Fruit fly (Drosophila melanogaster) whole organism, prepupa: ENCODE results near the gene Cdc7.

Source experiments
- CG11294 ChIP-seq: fragments of 200-800 bp; sonication (Bioruptor generic); IDR thresholded peaks from 2 replicates; pipeline ENCODE4 v1.3.6; 2022; ENCODE audit warnings: missing biosample characterization, missing genetic modification characterization
- CG11762 ChIP-seq: fragments of 200-800 bp; sonication (Bioruptor generic); optimal IDR thresholded peaks from 3 replicates; lab custom pipeline; 2016; ENCODE audit warnings: missing biosample characterization, missing genetic modification characterization; ENCODE audit not compliant: insufficient read depth
- CG11902 ChIP-seq: fragments of 200-800 bp; sonication (Bioruptor generic); optimal IDR thresholded peaks from 3 replicates; lab custom pipeline; 2016; ENCODE audit warnings: missing biosample characterization, missing genetic modification characterization
- CG15336 ChIP-seq: fragments of 200-800 bp; sonication (Bioruptor generic); IDR thresholded peaks from 2 replicates; pipeline ENCODE4 v1.3.6; 2022; ENCODE audit warnings: missing biosample characterization, missing genetic modification characterization
- CG1621 ChIP-seq: fragments of 200-800 bp; sonication (Bioruptor generic); optimal IDR thresholded peaks from 3 replicates; lab custom pipeline; 2018; ENCODE audit warnings: missing biosample characterization, mild to moderate bottlenecking, missing genetic modification characterization
- CG32006 ChIP-seq: fragments of 200-800 bp; sonication (Bioruptor generic); optimal IDR thresholded peaks from 3 replicates; lab custom pipeline; 2017; ENCODE audit warnings: missing biosample characterization, mild to moderate bottlenecking, missing genetic modification characterization
- CG3919 ChIP-seq: fragments of 200-800 bp; sonication (Bioruptor generic); optimal IDR thresholded peaks from 3 replicates; lab custom pipeline; 2016; ENCODE audit warnings: missing biosample characterization, missing genetic modification characterization
- CG4318 ChIP-seq: fragments of 200-800 bp; sonication (Bioruptor generic); optimal IDR thresholded peaks from 3 replicates; lab custom pipeline; 2017; ENCODE audit warnings: missing biosample characterization, mild to moderate bottlenecking, missing genetic modification characterization
- CG6808 ChIP-seq: fragments of 200-800 bp; sonication (Bioruptor generic); optimal IDR thresholded peaks from 3 replicates; lab custom pipeline; 2017; ENCODE audit warnings: missing biosample characterization, missing genetic modification characterization, mild to moderate bottlenecking, moderate library complexity, missing genetic modification reagents
- CG7368 ChIP-seq: fragments of 200-800 bp; sonication (Bioruptor generic); optimal IDR thresholded peaks from 3 replicates; lab custom pipeline; 2016; ENCODE audit warnings: missing biosample characterization, missing genetic modification characterization
- Eip75B ChIP-seq: fragments of 200-800 bp; sonication (Bioruptor generic); optimal IDR thresholded peaks from 3 replicates; lab custom pipeline; 2016; ENCODE audit warnings: missing biosample characterization, missing genetic modification characterization
- Eip78C ChIP-seq: fragments of 200-800 bp; sonication (Bioruptor generic); peaks from one replicate; lab custom pipeline; 2016; ENCODE audit warnings: missing biosample characterization, missing genetic modification characterization
- Eip93F ChIP-seq: fragments of 200-800 bp; sonication (Bioruptor generic); optimal IDR thresholded peaks from 2 replicates; lab custom pipeline; 2016; ENCODE audit warnings: missing biosample characterization, mild to moderate bottlenecking, missing genetic modification characterization
- Ets21C ChIP-seq: fragments of 200-800 bp; sonication (Bioruptor generic); optimal IDR thresholded peaks from 3 replicates; lab custom pipeline; 2016; ENCODE audit warnings: missing biosample characterization, missing genetic modification characterization
- Ets96B ChIP-seq: fragments of 200-800 bp; optimal IDR thresholded peaks from 2 replicates; lab custom pipeline; 2019; ENCODE audit warnings: missing biosample characterization, mild to moderate bottlenecking, missing genetic modification characterization, moderate library complexity
- Hr38 ChIP-seq: sonication (Bioruptor generic); optimal IDR thresholded peaks from 2 replicates; lab custom pipeline; 2016; ENCODE audit warnings: missing biosample characterization, missing genetic modification characterization
- Hr39 ChIP-seq: fragments of 200-800 bp; sonication (Bioruptor generic); optimal IDR thresholded peaks from 2 replicates; lab custom pipeline; 2016; ENCODE audit warnings: missing biosample characterization, missing genetic modification characterization
- Lpt ChIP-seq: fragments of 200-800 bp; sonication (Bioruptor generic); optimal IDR thresholded peaks from 3 replicates; lab custom pipeline; 2016; ENCODE audit warnings: missing biosample characterization, missing genetic modification characterization
- Met ChIP-seq: fragments of 200-800 bp; sonication (Bioruptor generic); optimal IDR thresholded peaks from 3 replicates; lab custom pipeline; 2016; ENCODE audit warnings: missing biosample characterization, missing genetic modification characterization
- OdsH ChIP-seq: fragments of 200-800 bp; sonication (Bioruptor generic); optimal IDR thresholded peaks from 3 replicates; lab custom pipeline; 2016; ENCODE audit warnings: missing biosample characterization, missing genetic modification characterization
- Smox ChIP-seq: fragments of 200-800 bp; sonication (Bioruptor generic); optimal IDR thresholded peaks from 3 replicates; lab custom pipeline; 2016; ENCODE audit warnings: missing biosample characterization, missing genetic modification characterization
- Sox14 ChIP-seq: fragments of 200-800 bp; sonication (Bioruptor generic); optimal IDR thresholded peaks from 3 replicates; lab custom pipeline; 2016; ENCODE audit warnings: missing biosample characterization, missing genetic modification characterization
- Sox15 ChIP-seq: fragments of 200-800 bp; sonication (Bioruptor generic); optimal IDR thresholded peaks from 3 replicates; lab custom pipeline; 2016; ENCODE audit warnings: missing biosample characterization, missing genetic modification characterization
- dac ChIP-seq: fragments of 200-800 bp; sonication (Bioruptor generic); optimal IDR thresholded peaks from 2 replicates; lab custom pipeline; 2017; ENCODE audit warnings: missing biosample characterization, mild to moderate bottlenecking, missing genetic modification characterization
- esn ChIP-seq: fragments of 200-800 bp; sonication (Bioruptor generic); optimal IDR thresholded peaks from 2 replicates; lab custom pipeline; 2016; ENCODE audit warnings: missing biosample characterization, mild to moderate bottlenecking, missing genetic modification characterization, moderate library complexity
- pdm3 ChIP-seq: fragments of 200-800 bp; sonication (Bioruptor generic); optimal IDR thresholded peaks from 3 replicates; lab custom pipeline; 2016; ENCODE audit warnings: missing biosample characterization, missing genetic modification characterization
- salr ChIP-seq, 2 experiments: fragments of 200-800 bp; sonication (Bioruptor generic); optimal IDR thresholded peaks; 3 replicates each; lab custom pipeline; 2016 to 2018; ENCODE audit warnings: missing biosample characterization in 2 of 2, missing genetic modification characterization in 2 of 2, mild to moderate bottlenecking in 1 of 2
- spab ChIP-seq: fragments of 200-800 bp; sonication (Bioruptor generic); optimal IDR thresholded peaks from 2 replicates; lab custom pipeline; 2017; ENCODE audit warnings: missing biosample characterization, mild to moderate bottlenecking, missing genetic modification characterization, missing genetic modification reagents
- ss ChIP-seq, 2 experiments: fragments of 200-800 bp; sonication (Bioruptor generic); optimal IDR thresholded peaks; 2 replicates in 1 of 2; 3 replicates in 1 of 2; lab custom pipeline; 2017 to 2018; ENCODE audit warnings: mild to moderate bottlenecking in 2 of 2, missing biosample characterization in 2 of 2, missing genetic modification characterization in 2 of 2, moderate library complexity in 1 of 2
- svp ChIP-seq: fragments of 200-800 bp; sonication (Bioruptor generic); peaks from one replicate; lab custom pipeline; 2016; ENCODE audit warnings: missing biosample characterization, missing genetic modification characterization

Cdc7 gene

DNA sequence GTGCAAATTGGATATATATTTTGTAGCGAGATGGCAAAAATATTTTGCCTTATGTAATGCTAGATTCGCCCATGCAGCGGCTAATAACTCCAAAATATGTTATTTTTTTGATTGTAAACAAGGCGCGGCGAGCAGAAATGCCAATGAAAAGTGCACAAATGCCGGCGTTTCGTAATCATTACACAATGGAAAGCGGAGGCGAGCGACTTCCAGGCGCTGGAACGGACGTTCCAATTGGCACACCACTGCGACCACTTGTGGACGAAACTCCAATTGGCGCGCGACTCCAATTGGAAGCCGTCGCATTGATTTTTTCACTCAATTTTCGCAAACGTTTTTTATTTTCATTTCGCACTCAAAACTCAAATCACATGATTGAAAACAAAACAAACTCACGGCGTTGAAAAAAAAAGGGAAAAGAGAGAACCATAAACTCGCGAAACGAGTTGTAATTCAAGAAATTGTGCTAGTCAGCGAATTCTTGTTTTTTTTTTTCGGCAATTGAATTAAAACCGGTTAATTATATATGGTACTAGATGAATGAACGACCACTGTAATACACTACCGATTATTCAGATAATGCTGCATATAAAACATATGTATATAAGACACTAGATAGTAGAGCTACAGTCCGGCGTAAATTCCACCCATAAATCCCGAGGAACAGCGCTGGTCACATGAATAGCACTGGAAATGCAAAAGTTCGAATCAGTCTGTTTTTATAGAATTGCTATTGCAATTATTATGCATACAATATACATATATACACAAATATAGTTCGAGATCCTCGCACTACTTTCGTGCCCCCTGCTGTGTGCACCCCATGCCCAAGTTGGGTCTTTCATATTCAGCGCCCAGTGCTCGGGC, 24.5 kb downstream of the Cdc7 start, which contains the start of gene ND-ASHI (continued):
- TF ChIP-seq Sox14 (GFP tag; lab: Kevin White, UChicago) (peak; percentile 97), salr (GFP tag; optimal IDR thresholded peaks at IDR 0.05; lab: Kevin White, UChicago) (peak; percentile 94 to 95), CG15336 (GFP tag; lab: Robert Waterston, UW) (peak; percentile 98), Eip75B (GFP tag; lab: Kevin White, UChicago) (peak; percentile 97), CG32006 (peak; percentile 97), CG7368 (GFP tag; lab: Kevin White, UChicago) (peak; percentile 95), spab (GFP tag; lab: Kevin White, UChicago) (peak; percentile 96), pdm3 (peak; percentile 98), Met (GFP tag; lab: Kevin White, UChicago) (peak; percentile 96), Ets96B (peak; percentile 95)

DNA sequence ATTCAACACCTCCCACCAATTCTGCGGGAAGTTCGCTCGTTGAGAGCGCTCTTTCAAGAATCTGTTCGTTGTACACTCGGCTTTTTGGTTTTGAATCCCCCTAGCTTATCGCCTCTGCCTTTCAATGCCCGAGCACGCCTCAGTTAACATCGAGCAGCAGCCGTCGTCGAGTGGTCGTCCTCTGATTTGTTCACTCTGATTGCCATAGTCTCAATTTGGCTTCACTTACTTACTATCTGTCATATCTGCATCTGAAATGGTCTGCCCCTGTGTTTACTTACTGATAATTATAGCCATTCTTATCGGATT, 25.1 kb downstream of the Cdc7 start:
- TF ChIP-seq Sox14 (GFP tag; lab: Kevin White, UChicago) (no peak), svp (peak; percentile 70)

- TF ChIP-seq Lpt (GFP tag; lab: Kevin White, UChicago) (no peak), Eip78C (GFP tag; lab: Kevin White, UChicago) (no peak), Sox14 (GFP tag; lab: Kevin White, UChicago) (no peak), CG1621 (tag; lab: Kevin White, UChicago) (no peak), Ets21C (GFP tag; lab: Kevin White, UChicago) (no peak), pdm3 (no peak), CG11902 (no peak), CG11294 (GFP tag; lab: Robert Waterston, UW) (no peak), Hr38 (GFP tag; lab: Kevin White, UChicago) (no peak), Sox15 (GFP tag; lab: Kevin White, UChicago) (no peak), Eip93F (GFP tag; lab: Kevin White, UChicago) (no peak), Smox (GFP tag; lab: Kevin White, UChicago) (no peak), CG6808 (GFP tag; lab: Kevin White, UChicago) (no peak), CG11762 (GFP tag; lab: Kevin White, UChicago) (no peak), dac (GFP tag; lab: Kevin White, UChicago) (no peak), CG3919 (GFP tag; lab: Kevin White, UChicago) (no peak), CG7368 (GFP tag; lab: Kevin White, UChicago) (no peak), Ets96B (no peak), Hr39 (GFP tag; lab: Kevin White, UChicago) (no peak), esn (GFP tag; lab: Kevin White, UChicago) (no peak)
These were observed 27.1 kb downstream of the Cdc7 start, which contains the start of gene Fum2 for dm6 chrX:6681467-6681866. TSS of gene Fum2 (plus strand) at chrX:6681767.

DNA sequence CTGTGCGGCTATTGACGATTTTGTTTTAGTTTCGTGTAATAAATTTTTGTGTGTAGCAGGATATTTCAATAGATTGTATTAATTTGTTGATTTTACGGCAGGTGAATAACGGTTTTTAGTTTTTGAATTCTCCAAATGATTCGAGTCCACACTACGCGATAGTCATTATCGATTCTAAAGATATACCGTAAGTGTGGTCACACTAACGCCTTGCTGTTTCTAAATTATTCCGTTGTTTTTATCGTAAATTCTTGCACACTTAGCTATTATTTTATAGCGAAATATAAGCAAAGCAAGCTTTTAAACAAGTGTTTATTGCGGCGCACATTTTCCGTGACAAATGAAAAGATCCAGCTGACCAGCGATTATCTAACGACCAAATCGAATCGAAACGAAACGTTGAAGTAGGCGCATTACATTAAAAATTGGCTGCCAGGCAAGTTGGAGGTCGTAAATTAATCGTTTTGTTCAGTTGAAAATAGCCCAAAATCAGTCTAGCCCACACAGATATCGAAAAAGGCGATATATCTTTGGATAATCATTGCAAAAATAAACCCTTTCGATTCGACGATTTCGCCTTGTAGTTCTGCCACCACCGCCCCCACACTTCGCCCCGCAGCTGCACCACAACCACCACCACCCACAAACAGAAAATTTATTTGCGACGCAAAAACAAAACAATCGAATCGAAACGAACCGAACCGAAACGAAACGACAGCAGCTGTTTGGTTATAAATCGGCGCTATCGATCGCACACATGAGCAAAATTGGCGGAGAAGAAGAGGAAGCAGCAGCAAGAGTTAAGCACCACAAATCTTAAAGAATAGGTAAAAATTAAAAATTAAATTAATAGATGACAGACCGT, 29.5 kb downstream of the Cdc7 start, which contains the start of gene Pink1:
Gene Pink1 (plus strand): TSS at position 164 of the 865 bp plus-strand sequence.
- TF ChIP-seq CG1621 (tag; lab: Kevin White, UChicago) (peak; percentile 87), Eip93F (GFP tag; lab: Kevin White, UChicago) (no peak), OdsH (GFP tag; lab: Kevin White, UChicago) (no peak), Sox14 (GFP tag; lab: Kevin White, UChicago) (peak; percentile 16)

DNA sequence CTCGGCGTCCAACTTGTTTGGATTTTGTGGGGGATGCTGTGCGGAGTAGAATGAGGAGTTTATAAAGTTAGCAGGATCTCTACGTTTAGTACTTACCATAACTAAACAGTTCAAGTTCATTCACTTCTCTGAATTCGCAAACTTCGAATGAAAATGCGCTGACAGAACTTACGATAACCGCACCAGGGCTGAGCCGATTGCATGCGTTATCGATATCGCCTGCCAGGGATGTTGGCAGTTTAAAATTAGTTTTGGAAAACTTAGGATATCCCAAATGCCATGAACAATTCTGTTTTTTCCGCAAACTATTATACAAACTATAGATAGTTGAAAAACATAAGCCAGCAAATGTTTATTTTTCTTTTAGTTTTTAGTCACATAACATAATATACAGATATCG, 32.9 kb downstream of the Cdc7 start, which contains the start of gene CG44303:
Gene CG44303 (minus strand): TSS at position 154 of the 400 bp plus-strand sequence.
- TF ChIP-seq Sox14 (GFP tag; lab: Kevin White, UChicago) (no peak), CG4318 (GFP tag; lab: Kevin White, UChicago) (no peak), ss (GFP tag; optimal IDR thresholded peaks at IDR 0.05; lab: Kevin White, UChicago) (no peak)
